Worm (Caenorhabditis elegans): Measurements from ENCODE around the gene daf-2.
A peak's percentile ranks its signal among the peaks of the same experiment; 100 is the strongest.

daf-2 gene

ce11 chrIII:3047040-3047439 is 6.4 kb upstream of the daf-2 start, which contains the start of gene cutl-25:
cutl-25 (minus strand) TSS chrIII:3047140.
- TF ChIP-seq nhr-67 (tag; optimal IDR thresholded peaks at IDR 0.05) = no peak
- no peak for TF ChIP-seq elt-2 (tag; optimal IDR thresholded peaks at IDR 0.05)
- TF ChIP-seq nhr-77 (tag; optimal IDR thresholded peaks at IDR 0.05) = no peak
- no peak for TF ChIP-seq nhr-76 (tag; optimal IDR thresholded peaks at IDR 0.05)
- TF ChIP-seq sea-2 (GFP tag; optimal IDR thresholded peaks at IDR 0.05) = no peak

ce11 chrIII:3037346-3037745 is 3.3 kb downstream of the daf-2 start:
- TF ChIP-seq elt-1 (tag; optimal IDR thresholded peaks at IDR 0.05) (peak; percentile 22), zag-1 (tag; optimal IDR thresholded peaks at IDR 0.05) (no peak), sea-2 (GFP tag; optimal IDR thresholded peaks at IDR 0.05) (no peak), lin-39 (tag; optimal IDR thresholded peaks at IDR 0.05) (peak; percentile 86), nhr-237 (tag; optimal IDR thresholded peaks at IDR 0.05) (no peak), nfya-1 (tag; optimal IDR thresholded peaks at IDR 0.05; ENCODE audit: insufficient read depth) (peak; percentile 73), snpc-4 (tag; optimal IDR thresholded peaks at IDR 0.05) (no peak), nhr-11 (tag; optimal IDR thresholded peaks at IDR 0.05) (no peak), mdl-1 (tag; optimal IDR thresholded peaks at IDR 0.05) (peak; percentile 43), nhr-23 (tag; optimal IDR thresholded peaks at IDR 0.05) (peak; percentile 4), eor-1 (tag; optimal IDR thresholded peaks at IDR 0.05) (no peak), lin-15B (tag; optimal IDR thresholded peaks at IDR 0.05) (peak; percentile 60), lsy-12 (tag; optimal IDR thresholded peaks at IDR 0.05) (no peak), tbx-2 (tag; optimal IDR thresholded peaks at IDR 0.05) (peak; percentile 1), fkh-10 (GFP tag; optimal IDR thresholded peaks at IDR 0.05) (no peak), nhr-77 (tag; optimal IDR thresholded peaks at IDR 0.05) (no peak), egl-5 (tag; optimal IDR thresholded peaks at IDR 0.05) (no peak), fkh-2 (tag; optimal IDR thresholded peaks at IDR 0.05) (no peak), ceh-82 (tag; optimal IDR thresholded peaks at IDR 0.05) (no peak), ZK546.5 (tag; optimal IDR thresholded peaks at IDR 0.05) (no peak), ztf-4 (tag; optimal IDR thresholded peaks at IDR 0.05) (no peak), nhr-28 (tag; optimal IDR thresholded peaks at IDR 0.05) (no peak), ama-1 (optimal IDR thresholded peaks at IDR 0.05) (no peak), elt-2 (tag; optimal IDR thresholded peaks at IDR 0.05) (peak; percentile 38), unc-39 (tag; optimal IDR thresholded peaks at IDR 0.05) (no peak), hmg-11 (tag; optimal IDR thresholded peaks at IDR 0.05) (peak; percentile 61), mml-1 (tag; optimal IDR thresholded peaks at IDR 0.05) (no peak), daf-12 (tag; optimal IDR thresholded peaks at IDR 0.05) (no peak), pha-4 (tag; optimal IDR thresholded peaks at IDR 0.05) (peak; percentile 64), nhr-25 (tag; optimal IDR thresholded peaks at IDR 0.05) (peak; percentile 54), R02D3.7 (tag; optimal IDR thresholded peaks at IDR 0.05) (no peak), jun-1 (tag; optimal IDR thresholded peaks at IDR 0.05) (peak; percentile 0)

ce11 chrIII:3035977-3036376 is 4.7 kb downstream of the daf-2 start:
- TF ChIP-seq nfya-1 (tag; optimal IDR thresholded peaks at IDR 0.05; ENCODE audit: insufficient read depth) = peak; percentile 87
- TF ChIP-seq tbx-2 (tag; optimal IDR thresholded peaks at IDR 0.05) = no peak
- TF ChIP-seq zag-1 (tag; optimal IDR thresholded peaks at IDR 0.05) = no peak
- TF ChIP-seq snpc-4 (tag; optimal IDR thresholded peaks at IDR 0.05) = peak; percentile 39
- TF ChIP-seq nhr-67 (tag; optimal IDR thresholded peaks at IDR 0.05) = no peak
- TF ChIP-seq egl-5 (tag; optimal IDR thresholded peaks at IDR 0.05) = peak; percentile 11
- TF ChIP-seq fkh-2 (tag; optimal IDR thresholded peaks at IDR 0.05) = no peak
- no peak for TF ChIP-seq elt-3 (tag; optimal IDR thresholded peaks at IDR 0.05)
- no peak for TF ChIP-seq ZK546.5 (tag; optimal IDR thresholded peaks at IDR 0.05)
- TF ChIP-seq unc-39 (tag; optimal IDR thresholded peaks at IDR 0.05) = no peak
- peak; percentile 10 for TF ChIP-seq elt-1 (tag; optimal IDR thresholded peaks at IDR 0.05)
- TF ChIP-seq hmg-11 (tag; optimal IDR thresholded peaks at IDR 0.05) = peak; percentile 86
- TF ChIP-seq elt-2 (tag; optimal IDR thresholded peaks at IDR 0.05) = peak; percentile 40
- TF ChIP-seq ztf-11 (tag; optimal IDR thresholded peaks at IDR 0.05) = no peak
- no peak for TF ChIP-seq nhr-28 (tag; optimal IDR thresholded peaks at IDR 0.05)
- TF ChIP-seq nhr-43 (tag; optimal IDR thresholded peaks at IDR 0.05; ENCODE audit: poor library complexity, severe bottlenecking) = peak; percentile 9
- TF ChIP-seq nhr-77 (tag; optimal IDR thresholded peaks at IDR 0.05) = no peak
- no peak for TF ChIP-seq unc-62 (GFP tag; optimal IDR thresholded peaks at IDR 0.05)
- peak; percentile 53 for TF ChIP-seq pha-4 (tag; optimal IDR thresholded peaks at IDR 0.05)
- TF ChIP-seq ceh-28 (tag; optimal IDR thresholded peaks at IDR 0.05) = no peak
- no peak for TF ChIP-seq R02D3.7 (tag; optimal IDR thresholded peaks at IDR 0.05)
- no peak for TF ChIP-seq nhr-76 (tag; optimal IDR thresholded peaks at IDR 0.05)
- TF ChIP-seq ama-1 (optimal IDR thresholded peaks at IDR 0.05) = no peak
- no peak for TF ChIP-seq ceh-9 (tag; optimal IDR thresholded peaks at IDR 0.05)
- TF ChIP-seq pqm-1 (tag; optimal IDR thresholded peaks at IDR 0.05) = no peak
- TF ChIP-seq fkh-10 (GFP tag; optimal IDR thresholded peaks at IDR 0.05) = peak; percentile 27
- TF ChIP-seq mml-1 (tag; optimal IDR thresholded peaks at IDR 0.05) = no peak
- TF ChIP-seq eor-1 (tag; optimal IDR thresholded peaks at IDR 0.05) = no peak
- no peak for TF ChIP-seq egl-27 (tag; optimal IDR thresholded peaks at IDR 0.05)
- no peak for TF ChIP-seq ztf-4 (tag; optimal IDR thresholded peaks at IDR 0.05)
- no peak for TF ChIP-seq aly-2 (tag; optimal IDR thresholded peaks at IDR 0.05)
- TF ChIP-seq mdl-1 (tag; optimal IDR thresholded peaks at IDR 0.05) = peak; percentile 82
- TF ChIP-seq sea-2 (GFP tag; optimal IDR thresholded peaks at IDR 0.05) = no peak
- no peak for TF ChIP-seq nhr-237 (tag; optimal IDR thresholded peaks at IDR 0.05)
- no peak for TF ChIP-seq ceh-16 (tag; optimal IDR thresholded peaks at IDR 0.05)
- no peak for TF ChIP-seq ceh-82 (tag; optimal IDR thresholded peaks at IDR 0.05)
- TF ChIP-seq nhr-12 (tag; optimal IDR thresholded peaks at IDR 0.05) = no peak
- no peak for TF ChIP-seq jun-1 (tag; optimal IDR thresholded peaks at IDR 0.05)
- peak; percentile 63 for TF ChIP-seq skn-1 (tag; optimal IDR thresholded peaks at IDR 0.05)
- peak; percentile 52 for TF ChIP-seq lin-15B (tag; optimal IDR thresholded peaks at IDR 0.05)
- TF ChIP-seq daf-12 (tag; optimal IDR thresholded peaks at IDR 0.05) = no peak

Measured in whole organism, L3 larva.